Worm (Caenorhabditis elegans) whole organism, midembryonic: ENCODE data around the gene ras-2.

Experiments
- T22C8.4 ChIP-seq: fragments of 200-800 bp; sonication (Bioruptor generic); IDR thresholded peaks from 2 replicates; pipeline ENCODE4 v1.3.6; 2022; ENCODE audit warnings: missing genetic modification characterization, missing compliant biosample characterization
- cog-1 ChIP-seq: sonication (generic microtip); optimal IDR thresholded peaks from 2 replicates; lab custom pipeline; 2016; ENCODE audit warnings: missing genetic modification characterization, missing compliant biosample characterization
- flt-1 ChIP-seq: fragments of 200-800 bp; sonication (Bioruptor generic); IDR thresholded peaks from 2 replicates; pipeline ENCODE4 v1.3.6; 2022; ENCODE audit warnings: missing genetic modification characterization, missing compliant biosample characterization
- klf-2 ChIP-seq: fragments of 200-800 bp; sonication (Bioruptor generic); conservative IDR thresholded peaks from 2 replicates; pipeline ENCODE4 v1.3.6; 2022; ENCODE audit warnings: missing genetic modification reagents, missing genetic modification characterization, missing compliant biosample characterization
- med-1 ChIP-seq: sonication (generic microtip); optimal IDR thresholded peaks from 2 replicates; lab custom pipeline; 2017; ENCODE audit warnings: missing genetic modification characterization, mild to moderate bottlenecking, missing compliant biosample characterization, antibody characterized with exemption, missing genetic modification reagents; ENCODE audit not compliant: insufficient read depth
- ref-1 ChIP-seq: fragments of 200-800 bp; sonication (Bioruptor generic); conservative IDR thresholded peaks from 2 replicates; pipeline ENCODE4 v1.3.6; 2022; ENCODE audit warnings: missing genetic modification reagents, missing genetic modification characterization, missing compliant biosample characterization
- tab-1 ChIP-seq: fragments of 200-800 bp; sonication (Bioruptor generic); IDR thresholded peaks from 2 replicates; pipeline ENCODE4 v1.3.6; 2022; ENCODE audit warnings: missing genetic modification characterization, missing compliant biosample characterization
- ztf-23 ChIP-seq: fragments of 200-800 bp; sonication (Bioruptor generic); IDR thresholded peaks from 2 replicates; pipeline ENCODE4 v1.3.6; 2022; ENCODE audit warnings: missing genetic modification reagents, missing genetic modification characterization, missing compliant biosample characterization
- ztf-29 ChIP-seq: fragments of 200-800 bp; sonication (Bioruptor generic); IDR thresholded peaks from 2 replicates; pipeline ENCODE4 v1.3.6; 2022; ENCODE audit warnings: missing genetic modification reagents, missing genetic modification characterization, missing compliant biosample characterization

DNA sequence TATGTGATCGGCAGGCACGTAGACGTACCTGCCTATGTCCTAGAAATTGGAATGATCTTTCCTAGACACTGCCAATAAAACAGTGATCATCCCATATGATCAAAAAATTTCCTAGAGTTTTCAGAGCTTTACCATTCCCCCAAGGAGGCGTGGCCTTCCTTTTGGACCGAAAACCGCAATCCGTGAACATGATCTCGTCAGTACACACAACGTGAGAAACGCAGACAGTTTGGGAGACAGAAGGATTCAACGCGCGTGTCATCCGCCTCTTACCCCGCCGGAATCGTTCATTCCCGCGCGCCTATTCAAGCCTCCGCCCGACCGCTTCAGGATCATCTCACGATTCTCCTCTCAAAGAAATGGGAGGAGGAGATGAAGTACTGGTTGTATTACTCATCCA, 25.6 kb upstream of the ras-2 start, which contains the start of gene B0393.5:
- no peak for TF ChIP-seq T22C8.4 (GFP tag; lab: Robert Waterston, UW)
- no peak for TF ChIP-seq med-1 (GFP tag; lab: Kevin White, UChicago)
- no peak for TF ChIP-seq tab-1 (GFP tag; lab: Robert Waterston, UW)
- no peak for TF ChIP-seq ref-1 (GFP tag; lab: Robert Waterston, UW)
- no peak for TF ChIP-seq ztf-23 (GFP tag; lab: Robert Waterston, UW)
- no peak for TF ChIP-seq flt-1
- no peak for TF ChIP-seq klf-2 (GFP tag; lab: Robert Waterston, UW)
- no peak for TF ChIP-seq cog-1 (tag; lab: Kevin White, UChicago)
- no peak for TF ChIP-seq ztf-29
